Fruit fly (Drosophila melanogaster): ENCODE measurements around the gene CG16989.
A peak's percentile ranks its signal among the peaks of the same experiment; 100 is the strongest.

Gene CG16989

dm6 chrX:758892-759621 is 33.9 kb upstream of the CG16989 start, which contains the start of gene CG5273 (continued):
- TF ChIP-seq twi (tag; optimal IDR thresholded peaks at IDR 0.05) = no peak
- no peak for TF ChIP-seq CG17385 (GFP tag; optimal IDR thresholded peaks at IDR 0.05)
- no peak for TF ChIP-seq CG12299 (tag; optimal IDR thresholded peaks at IDR 0.05)
- TF ChIP-seq MESR4 (GFP tag; optimal IDR thresholded peaks at IDR 0.05) = peak; percentile 85
- peak; percentile 85 for TF ChIP-seq CG42726 (GFP tag; IDR thresholded peaks at IDR 0.05; ENCODE audit: partially characterized antibody)
- TF ChIP-seq Med (GFP tag) = peak; percentile 93
- peak; percentile 12; the same call in 1 of the 4 replicates for TF ChIP-seq Gug (GFP tag; IDR thresholded peaks at IDR 0.05)
- TF ChIP-seq CG2120 (GFP tag; optimal IDR thresholded peaks at IDR 0.05) = peak; percentile 36
- TF ChIP-seq hb (GFP tag; IDR thresholded peaks at IDR 0.05; ENCODE audit: partially characterized antibody) = peak; percentile 86
- TF ChIP-seq CG2678 (tag; optimal IDR thresholded peaks at IDR 0.05) = peak; percentile 24
- TF ChIP-seq Scr (GFP tag; IDR thresholded peaks at IDR 0.05; ENCODE audit: partially characterized antibody) = peak; percentile 97
- peak; percentile 4 for TF ChIP-seq CG11723 (GFP tag; optimal IDR thresholded peaks at IDR 0.05)
- no peak for TF ChIP-seq CG12155 (GFP tag; optimal IDR thresholded peaks at IDR 0.05)
- no peak for TF ChIP-seq CG8388 (GFP tag; optimal IDR thresholded peaks at IDR 0.05)
- TF ChIP-seq klu (GFP tag; IDR thresholded peaks at IDR 0.05) = no peak
- peak; percentile 0 for TF ChIP-seq CG6765 (GFP tag; optimal IDR thresholded peaks at IDR 0.05)
- peak; percentile 5 for TF ChIP-seq CG13424 (tag; optimal IDR thresholded peaks at IDR 0.05)
- no peak for TF ChIP-seq CG4360 (GFP tag; IDR thresholded peaks at IDR 0.05)
- peak; percentile 64 for TF ChIP-seq CG10431 (GFP tag; optimal IDR thresholded peaks at IDR 0.05)
- TF ChIP-seq dpn (GFP tag; optimal IDR thresholded peaks at IDR 0.05) = peak in 1 of 2 experiments; percentile 18
- TF ChIP-seq Fer3 (tag; optimal IDR thresholded peaks at IDR 0.05) = no peak
- TF ChIP-seq Drgx (GFP tag; IDR thresholded peaks at IDR 0.05) = peak; percentile 28; the same call in 1 of the 2 replicates
- no peak for TF ChIP-seq ase (GFP tag; IDR thresholded peaks at IDR 0.05)
- TF ChIP-seq Myb (GFP tag; optimal IDR thresholded peaks at IDR 0.05) = peak; percentile 94
- peak; percentile 74 for TF ChIP-seq nerfin-2 (GFP tag; IDR thresholded peaks at IDR 0.05; ENCODE audit: partially characterized antibody)
- no peak for TF ChIP-seq HLH3B (GFP tag; IDR thresholded peaks at IDR 0.05)
- TF ChIP-seq CG17612 (GFP tag; IDR thresholded peaks at IDR 0.05) = no peak
- no peak for TF ChIP-seq CG10366 (GFP tag; IDR thresholded peaks at IDR 0.05)
- TF ChIP-seq gce (GFP tag; IDR thresholded peaks at IDR 0.05) = no peak
- peak; percentile 98 for TF ChIP-seq gfzf (GFP tag; optimal IDR thresholded peaks at IDR 0.05)
- TF ChIP-seq nom (GFP tag; optimal IDR thresholded peaks at IDR 0.05) = peak; percentile 37
- TF ChIP-seq Aef1 (GFP tag; IDR thresholded peaks at IDR 0.05) = no peak
- TF ChIP-seq CG9609 (GFP tag; optimal IDR thresholded peaks at IDR 0.05) = no peak
- TF ChIP-seq CG3407 (GFP tag; optimal IDR thresholded peaks at IDR 0.05) = no peak
- TF ChIP-seq CG9797 (GFP tag; optimal IDR thresholded peaks at IDR 0.05) = peak; percentile 98
- TF ChIP-seq lab (GFP tag; optimal IDR thresholded peaks at IDR 0.05) = peak; percentile 64
- TF ChIP-seq TFAM (GFP tag; optimal IDR thresholded peaks at IDR 0.05) = no peak
- peak; percentile 100 for TF ChIP-seq Lhr (GFP tag; optimal IDR thresholded peaks at IDR 0.05)
- TF ChIP-seq gsb (GFP tag; IDR thresholded peaks at IDR 0.05) = no peak
- peak in 1 of 2 experiments; percentile 78 for TF ChIP-seq insv (GFP tag; optimal IDR thresholded peaks at IDR 0.05)
- no peak for TF ChIP-seq CG6683 (GFP tag; optimal IDR thresholded peaks at IDR 0.05)
- no peak for TF ChIP-seq CG8944 (GFP tag; optimal IDR thresholded peaks at IDR 0.05)
- TF ChIP-seq sna (GFP tag; IDR thresholded peaks at IDR 0.05; ENCODE audit: partially characterized antibody) = peak; percentile 96
- no peak for TF ChIP-seq seq (GFP tag; IDR thresholded peaks at IDR 0.05)
- TF ChIP-seq wdn (GFP tag; IDR thresholded peaks at IDR 0.05) = no peak
- peak; percentile 6 for TF ChIP-seq cwo (GFP tag; optimal IDR thresholded peaks at IDR 0.05)
- TF ChIP-seq phol (tag; optimal IDR thresholded peaks at IDR 0.05) = peak; percentile 94
- TF ChIP-seq nmo (GFP tag; optimal IDR thresholded peaks at IDR 0.05) = peak; percentile 30
- TF ChIP-seq ci (GFP tag; IDR thresholded peaks at IDR 0.05) = peak; percentile 44; the same call in 2 of the 3 replicates
